Fruit fly (Drosophila melanogaster) whole organism, wandering third instar larva: ENCODE measurements around the gene CG12499.

Experiments used
- Abd-B ChIP-seq: fragments of >200 bp; optimal IDR thresholded peaks from 2 replicates; lab custom pipeline; 2017; ENCODE audit warnings: missing biosample characterization, missing genetic modification characterization
- CG32264 ChIP-seq: fragments of 200-800 bp; sonication (Bioruptor generic); optimal IDR thresholded peaks from 2 replicates; lab custom pipeline; 2016; ENCODE audit warnings: missing biosample characterization, missing genetic modification characterization
- CG9705 ChIP-seq: fragments of 200-800 bp; sonication (Bioruptor generic); optimal IDR thresholded peaks from 2 replicates; lab custom pipeline; 2018; ENCODE audit warnings: missing biosample characterization, mild to moderate bottlenecking, missing genetic modification characterization
- Dif ChIP-seq: fragments of 200-275, 200-300 bp; sonication (Bioruptor generic); optimal IDR thresholded peaks from 2 replicates; lab custom pipeline; 2018; ENCODE audit warnings: missing biosample characterization, missing genetic modification characterization; ENCODE audit not compliant: partially characterized antibody
- GATAd ChIP-seq: sonication (Bioruptor generic); optimal IDR thresholded peaks from 2 replicates; lab custom pipeline; 2016; ENCODE audit warnings: missing biosample characterization, missing genetic modification characterization
- HLH106 ChIP-seq: fragments of 200-800 bp; optimal IDR thresholded peaks from 3 replicates; lab custom pipeline; 2019; ENCODE audit warnings: missing biosample characterization, mild to moderate bottlenecking, missing genetic modification characterization, moderate library complexity
- Hnf4 ChIP-seq: fragments of 200-800 bp; sonication (Bioruptor generic); optimal IDR thresholded peaks from 2 replicates; lab custom pipeline; 2016; ENCODE audit warnings: missing biosample characterization, mild to moderate bottlenecking, missing genetic modification characterization
- Hr78 ChIP-seq: fragments of >200 bp; optimal IDR thresholded peaks from 2 replicates; lab custom pipeline; 2017; ENCODE audit warnings: missing biosample characterization, missing genetic modification characterization
- Hr83 ChIP-seq: fragments of 200-300 bp; sonication (Bioruptor generic); optimal IDR thresholded peaks from 2 replicates; lab custom pipeline; 2016; ENCODE audit warnings: missing biosample characterization, mild to moderate bottlenecking, missing genetic modification characterization, moderate library complexity; ENCODE audit not compliant: poor library complexity, severe bottlenecking
- Jra ChIP-seq: sonication (Bioruptor generic); optimal IDR thresholded peaks from 2 replicates; lab custom pipeline; 2016; ENCODE audit warnings: missing biosample characterization, missing genetic modification characterization
- Mio ChIP-seq: sonication (Bioruptor generic); optimal IDR thresholded peaks from 2 replicates; lab custom pipeline; 2016; ENCODE audit warnings: missing biosample characterization, missing genetic modification characterization
- Myc ChIP-seq: fragments of >200 bp; optimal IDR thresholded peaks from 2 replicates; lab custom pipeline; 2017
- N ChIP-seq: fragments of >200 bp; optimal IDR thresholded peaks from 2 replicates; lab custom pipeline; 2018; ENCODE audit warnings: missing biosample characterization, missing external identifiers, missing genetic modification characterization
- OdsH ChIP-seq: fragments of 200-800 bp; sonication (Bioruptor generic); optimal IDR thresholded peaks from 2 replicates; lab custom pipeline; 2016; ENCODE audit warnings: missing biosample characterization, mild to moderate bottlenecking, missing genetic modification characterization
- Sp1 ChIP-seq: fragments of 200-800 bp; sonication (Bioruptor generic); optimal IDR thresholded peaks from 3 replicates; lab custom pipeline; 2019; ENCODE audit warnings: missing biosample characterization, mild to moderate bottlenecking, missing genetic modification characterization, moderate library complexity
- Vsx2 ChIP-seq: fragments of 200-300, 225-300 bp; sonication (Bioruptor generic); optimal IDR thresholded peaks from 2 replicates; lab custom pipeline; 2018; ENCODE audit warnings: missing biosample characterization, missing genetic modification characterization; ENCODE audit not compliant: partially characterized antibody
- br ChIP-seq: fragments of 200-800 bp; sonication (Bioruptor generic); optimal IDR thresholded peaks from 2 replicates; lab custom pipeline; 2016; ENCODE audit warnings: missing biosample characterization, missing genetic modification characterization
- dl ChIP-seq, 2 experiments: fragments of 175-275, 200-275 bp in 1 of 2; fragments of 200-275 bp in 1 of 2; sonication (Bioruptor generic); optimal IDR thresholded peaks; lab custom pipeline; 2018; ENCODE audit warnings: mild to moderate bottlenecking in 2 of 2, missing biosample characterization in 2 of 2, missing genetic modification characterization in 2 of 2, moderate library complexity in 2 of 2; ENCODE audit not compliant: partially characterized antibody in 2 of 2, insufficient read depth in 1 of 2
- dsf ChIP-seq: sonication (Bioruptor generic); optimal IDR thresholded peaks from 2 replicates; lab custom pipeline; 2016; ENCODE audit warnings: missing biosample characterization, missing genetic modification characterization, borderline replicate concordance
- ey ChIP-seq: fragments of 200-800 bp; sonication (Bioruptor generic); optimal IDR thresholded peaks from 2 replicates; lab custom pipeline; 2016; ENCODE audit warnings: missing biosample characterization, missing genetic modification characterization
- foxo ChIP-seq, 2 experiments: fragments of 200-800 bp; sonication (Bioruptor generic); optimal IDR thresholded peaks; 2 replicates in 1 of 2; 3 replicates in 1 of 2; lab custom pipeline; 2016 to 2017; ENCODE audit warnings: missing biosample characterization in 2 of 2, missing genetic modification characterization in 2 of 2
- fru ChIP-seq: fragments of 200-800 bp; sonication (Bioruptor generic); optimal IDR thresholded peaks from 3 replicates; lab custom pipeline; 2016; ENCODE audit warnings: missing biosample characterization, mild to moderate bottlenecking, missing genetic modification characterization
- h ChIP-seq: fragments of 200-800 bp; sonication (Bioruptor generic); optimal IDR thresholded peaks from 3 replicates; lab custom pipeline; 2016; ENCODE audit warnings: missing biosample characterization, mild to moderate bottlenecking, missing genetic modification characterization
- jim ChIP-seq: fragments of 175-275, 200-325 bp; sonication (Bioruptor generic); optimal IDR thresholded peaks from 2 replicates; lab custom pipeline; 2016; ENCODE audit warnings: missing biosample characterization, mild to moderate bottlenecking, missing genetic modification characterization
- lola ChIP-seq: fragments of >200 bp; optimal IDR thresholded peaks from 2 replicates; lab custom pipeline; 2017; ENCODE audit warnings: missing biosample characterization, missing genetic modification characterization
- pan ChIP-seq: fragments of >200 bp; optimal IDR thresholded peaks from 2 replicates; lab custom pipeline; 2017
- psq ChIP-seq: fragments of 200-800 bp; sonication (Bioruptor generic); optimal IDR thresholded peaks from 3 replicates; lab custom pipeline; 2017; ENCODE audit warnings: missing biosample characterization, mild to moderate bottlenecking, missing genetic modification characterization, moderate library complexity
- rgr ChIP-seq: fragments of 200-800 bp; sonication (Bioruptor generic); optimal IDR thresholded peaks from 3 replicates; lab custom pipeline; 2016; ENCODE audit warnings: missing biosample characterization, mild to moderate bottlenecking, missing genetic modification characterization
- sage ChIP-seq: fragments of 200-800 bp; sonication (Bioruptor generic); optimal IDR thresholded peaks from 2 replicates; lab custom pipeline; 2016; ENCODE audit warnings: missing biosample characterization, mild to moderate bottlenecking, missing genetic modification characterization
- sv ChIP-seq: fragments of 200-800 bp; sonication (Bioruptor generic); optimal IDR thresholded peaks from 3 replicates; lab custom pipeline; 2016; ENCODE audit warnings: missing biosample characterization, missing genetic modification characterization
- tai ChIP-seq: sonication (Bioruptor generic); optimal IDR thresholded peaks from 2 replicates; lab custom pipeline; 2016; ENCODE audit warnings: missing biosample characterization, missing genetic modification characterization
- usp ChIP-seq: fragments of >200 bp; optimal IDR thresholded peaks from 2 replicates; lab custom pipeline; 2017; ENCODE audit warnings: missing biosample characterization, missing genetic modification characterization
- woc ChIP-seq: sonication (Bioruptor generic); optimal IDR thresholded peaks from 2 replicates; lab custom pipeline; 2016; ENCODE audit warnings: missing biosample characterization, mild to moderate bottlenecking, missing genetic modification characterization

Gene CG12499

dm6 chr3R:22468829-22469487 is 22.6 kb upstream of the CG12499 start:
- peak; percentile 79 for TF ChIP-seq fru (GFP tag; lab: Kevin White, UChicago)
- no peak for TF ChIP-seq jim
- TF ChIP-seq tai (GFP tag; lab: Kevin White, UChicago), result no peak
- no peak for TF ChIP-seq pan
- no peak for TF ChIP-seq Mio (GFP tag; lab: Kevin White, UChicago)
- TF ChIP-seq OdsH (GFP tag; lab: Kevin White, UChicago), result peak; percentile 43
- peak; percentile 78 for TF ChIP-seq ey
- peak; percentile 74 for TF ChIP-seq h (GFP tag; lab: Kevin White, UChicago)
- TF ChIP-seq sv (GFP tag; lab: Kevin White, UChicago), result peak; percentile 69
- no peak for TF ChIP-seq lola (GFP tag; lab: Kevin White, UChicago)
- no peak for TF ChIP-seq dl (GFP tag; optimal IDR thresholded peaks at IDR 0.05; lab: Kevin White, UChicago; ENCODE audit: insufficient read depth in 1 of 2, partially characterized antibody in 2 of 2)
- no peak for TF ChIP-seq Hnf4 (GFP tag; lab: Kevin White, UChicago)
- TF ChIP-seq foxo (GFP tag; optimal IDR thresholded peaks at IDR 0.05; lab: Kevin White, UChicago), result peak in 1 of 2 experiments; percentile 74
- peak; percentile 59 for TF ChIP-seq rgr (GFP tag; lab: Kevin White, UChicago)
- peak; percentile 74 for TF ChIP-seq br (GFP tag; lab: Kevin White, UChicago)
- TF ChIP-seq usp (GFP tag; lab: Kevin White, UChicago), result no peak
- no peak for TF ChIP-seq Hr83
- TF ChIP-seq CG9705 (GFP tag; lab: Kevin White, UChicago), result no peak
- TF ChIP-seq sage (GFP tag; lab: Kevin White, UChicago), result no peak
- peak; percentile 67 for TF ChIP-seq HLH106 (tag; lab: Kevin White, UChicago)
- no peak for TF ChIP-seq N (GFP tag; lab: Kevin White, UChicago)
- TF ChIP-seq Vsx2 (GFP tag; lab: Kevin White, UChicago), result no peak
- TF ChIP-seq Sp1 (GFP tag; lab: Kevin White, UChicago), result peak; percentile 57
- no peak for TF ChIP-seq Myc (lab: Kevin White, UChicago)
- peak; percentile 21 for TF ChIP-seq woc (GFP tag; lab: Kevin White, UChicago)
- TF ChIP-seq GATAd (GFP tag; lab: Kevin White, UChicago), result no peak
- no peak for TF ChIP-seq Jra (GFP tag; lab: Kevin White, UChicago)
- TF ChIP-seq psq (GFP tag; lab: Kevin White, UChicago), result no peak
- peak; percentile 6 for TF ChIP-seq CG32264 (GFP tag; lab: Kevin White, UChicago)
- TF ChIP-seq Dif (GFP tag; lab: Kevin White, UChicago), result no peak
- no peak for TF ChIP-seq Hr78 (GFP tag; lab: Kevin White, UChicago)

- TF ChIP-seq rgr (GFP tag; lab: Kevin White, UChicago), result no peak
- no peak for TF ChIP-seq Sp1 (GFP tag; lab: Kevin White, UChicago)
- TF ChIP-seq Abd-B (GFP tag; lab: Kevin White, UChicago), result no peak
- peak; percentile 3 for TF ChIP-seq GATAd (GFP tag; lab: Kevin White, UChicago)
- TF ChIP-seq, all 38 proteins: peak for 1
These were observed 21.7 kb upstream of the CG12499 start, which contains the start of the genes CG5377 and Nrx-1 for dm6 chr3R:22467939-22468571. Gene CG5377 (minus strand): TSS chr3R:22468157. Gene Nrx-1 (plus strand): TSS chr3R:22468512.

- TF ChIP-seq woc (GFP tag; lab: Kevin White, UChicago) (no peak), usp (GFP tag; lab: Kevin White, UChicago) (no peak), foxo (GFP tag; optimal IDR thresholded peaks at IDR 0.05; lab: Kevin White, UChicago) (no peak), tai (GFP tag; lab: Kevin White, UChicago) (no peak), jim (no peak), rgr (GFP tag; lab: Kevin White, UChicago) (no peak), Mio (GFP tag; lab: Kevin White, UChicago) (no peak), Abd-B (GFP tag; lab: Kevin White, UChicago) (no peak), CG9705 (GFP tag; lab: Kevin White, UChicago) (no peak), ey (no peak), lola (GFP tag; lab: Kevin White, UChicago) (no peak), dsf (GFP tag; lab: Kevin White, UChicago) (no peak)
These were observed 19.7 kb upstream of the CG12499 start, which contains the start of gene Pebp1 for dm6 chr3R:22465984-22466530. Gene Pebp1 (plus strand): TSS chr3R:22466034.
